Fruit fly (Drosophila melanogaster) whole organism, wandering third instar larva: ENCODE results near the gene bap.
A peak's percentile ranks its signal among the peaks of the same experiment; 100 is the strongest.

ENCODE experiments used
- Abd-B ChIP-seq: fragments of >200 bp; optimal IDR thresholded peaks from 2 replicates; lab custom pipeline; 2017; ENCODE audit warnings: missing biosample characterization, missing genetic modification characterization
- CG32264 ChIP-seq: fragments of 200-800 bp; sonication (Bioruptor generic); optimal IDR thresholded peaks from 2 replicates; lab custom pipeline; 2016; ENCODE audit warnings: missing biosample characterization, missing genetic modification characterization
- CG9705 ChIP-seq: fragments of 200-800 bp; sonication (Bioruptor generic); optimal IDR thresholded peaks from 2 replicates; lab custom pipeline; 2018; ENCODE audit warnings: missing biosample characterization, mild to moderate bottlenecking, missing genetic modification characterization
- CrebA ChIP-seq: fragments of 200-800 bp; sonication (Bioruptor generic); optimal IDR thresholded peaks from 2 replicates; lab custom pipeline; 2016; ENCODE audit warnings: missing biosample characterization, mild to moderate bottlenecking, missing genetic modification characterization, borderline replicate concordance
- Dfd ChIP-seq: fragments of >200 bp; optimal IDR thresholded peaks from 2 replicates; lab custom pipeline; 2017; ENCODE audit warnings: missing biosample characterization, missing genetic modification characterization
- Dif ChIP-seq: fragments of 200-275, 200-300 bp; sonication (Bioruptor generic); optimal IDR thresholded peaks from 2 replicates; lab custom pipeline; 2018; ENCODE audit warnings: missing biosample characterization, missing genetic modification characterization; ENCODE audit not compliant: partially characterized antibody
- GATAd ChIP-seq: sonication (Bioruptor generic); optimal IDR thresholded peaks from 2 replicates; lab custom pipeline; 2016; ENCODE audit warnings: missing biosample characterization, missing genetic modification characterization
- HLH106 ChIP-seq: fragments of 200-800 bp; optimal IDR thresholded peaks from 3 replicates; lab custom pipeline; 2019; ENCODE audit warnings: missing biosample characterization, mild to moderate bottlenecking, missing genetic modification characterization, moderate library complexity
- Hnf4 ChIP-seq: fragments of 200-800 bp; sonication (Bioruptor generic); optimal IDR thresholded peaks from 2 replicates; lab custom pipeline; 2016; ENCODE audit warnings: missing biosample characterization, mild to moderate bottlenecking, missing genetic modification characterization
- Hr78 ChIP-seq: fragments of >200 bp; optimal IDR thresholded peaks from 2 replicates; lab custom pipeline; 2017; ENCODE audit warnings: missing biosample characterization, missing genetic modification characterization
- Hr83 ChIP-seq: fragments of 200-300 bp; sonication (Bioruptor generic); optimal IDR thresholded peaks from 2 replicates; lab custom pipeline; 2016; ENCODE audit warnings: missing biosample characterization, mild to moderate bottlenecking, missing genetic modification characterization, moderate library complexity; ENCODE audit not compliant: poor library complexity, severe bottlenecking
- Jra ChIP-seq: sonication (Bioruptor generic); optimal IDR thresholded peaks from 2 replicates; lab custom pipeline; 2016; ENCODE audit warnings: missing biosample characterization, missing genetic modification characterization
- Mio ChIP-seq: sonication (Bioruptor generic); optimal IDR thresholded peaks from 2 replicates; lab custom pipeline; 2016; ENCODE audit warnings: missing biosample characterization, missing genetic modification characterization
- Myc ChIP-seq: fragments of >200 bp; optimal IDR thresholded peaks from 2 replicates; lab custom pipeline; 2017
- N ChIP-seq: fragments of >200 bp; optimal IDR thresholded peaks from 2 replicates; lab custom pipeline; 2018; ENCODE audit warnings: missing biosample characterization, missing external identifiers, missing genetic modification characterization
- OdsH ChIP-seq: fragments of 200-800 bp; sonication (Bioruptor generic); optimal IDR thresholded peaks from 2 replicates; lab custom pipeline; 2016; ENCODE audit warnings: missing biosample characterization, mild to moderate bottlenecking, missing genetic modification characterization
- Rel ChIP-seq, 2 experiments: fragments of 200-800 bp; sonication (Bioruptor generic) in 1 of 2; optimal IDR thresholded peaks; 2 replicates in 1 of 2; 3 replicates in 1 of 2; lab custom pipeline; 2016 to 2019; ENCODE audit warnings: mild to moderate bottlenecking in 2 of 2, missing biosample characterization in 2 of 2, missing genetic modification characterization in 2 of 2, moderate library complexity in 1 of 2
- Sp1 ChIP-seq: fragments of 200-800 bp; sonication (Bioruptor generic); optimal IDR thresholded peaks from 3 replicates; lab custom pipeline; 2019; ENCODE audit warnings: missing biosample characterization, mild to moderate bottlenecking, missing genetic modification characterization, moderate library complexity
- Vsx2 ChIP-seq: fragments of 200-300, 225-300 bp; sonication (Bioruptor generic); optimal IDR thresholded peaks from 2 replicates; lab custom pipeline; 2018; ENCODE audit warnings: missing biosample characterization, missing genetic modification characterization; ENCODE audit not compliant: partially characterized antibody
- br ChIP-seq: fragments of 200-800 bp; sonication (Bioruptor generic); optimal IDR thresholded peaks from 2 replicates; lab custom pipeline; 2016; ENCODE audit warnings: missing biosample characterization, missing genetic modification characterization
- brk ChIP-seq: fragments of 200-800 bp; sonication (Bioruptor generic); optimal IDR thresholded peaks from 2 replicates; lab custom pipeline; 2016; ENCODE audit warnings: missing biosample characterization, mild to moderate bottlenecking, missing genetic modification characterization
- dl ChIP-seq, 2 experiments: fragments of 175-275, 200-275 bp in 1 of 2; fragments of 200-275 bp in 1 of 2; sonication (Bioruptor generic); optimal IDR thresholded peaks; lab custom pipeline; 2018; ENCODE audit warnings: mild to moderate bottlenecking in 2 of 2, missing biosample characterization in 2 of 2, missing genetic modification characterization in 2 of 2, moderate library complexity in 2 of 2; ENCODE audit not compliant: partially characterized antibody in 2 of 2, insufficient read depth in 1 of 2
- dmrt93B ChIP-seq: fragments of 200-800 bp; sonication (Bioruptor generic); optimal IDR thresholded peaks from 2 replicates; lab custom pipeline; 2018; ENCODE audit warnings: missing biosample characterization, mild to moderate bottlenecking, missing genetic modification characterization
- dsf ChIP-seq: sonication (Bioruptor generic); optimal IDR thresholded peaks from 2 replicates; lab custom pipeline; 2016; ENCODE audit warnings: missing biosample characterization, missing genetic modification characterization, borderline replicate concordance
- ey ChIP-seq: fragments of 200-800 bp; sonication (Bioruptor generic); optimal IDR thresholded peaks from 2 replicates; lab custom pipeline; 2016; ENCODE audit warnings: missing biosample characterization, missing genetic modification characterization
- foxo ChIP-seq, 2 experiments: fragments of 200-800 bp; sonication (Bioruptor generic); optimal IDR thresholded peaks; 2 replicates in 1 of 2; 3 replicates in 1 of 2; lab custom pipeline; 2016 to 2017; ENCODE audit warnings: missing biosample characterization in 2 of 2, missing genetic modification characterization in 2 of 2
- fru ChIP-seq: fragments of 200-800 bp; sonication (Bioruptor generic); optimal IDR thresholded peaks from 3 replicates; lab custom pipeline; 2016; ENCODE audit warnings: missing biosample characterization, mild to moderate bottlenecking, missing genetic modification characterization
- h ChIP-seq: fragments of 200-800 bp; sonication (Bioruptor generic); optimal IDR thresholded peaks from 3 replicates; lab custom pipeline; 2016; ENCODE audit warnings: missing biosample characterization, mild to moderate bottlenecking, missing genetic modification characterization
- jim ChIP-seq: fragments of 175-275, 200-325 bp; sonication (Bioruptor generic); optimal IDR thresholded peaks from 2 replicates; lab custom pipeline; 2016; ENCODE audit warnings: missing biosample characterization, mild to moderate bottlenecking, missing genetic modification characterization
- lola ChIP-seq: fragments of >200 bp; optimal IDR thresholded peaks from 2 replicates; lab custom pipeline; 2017; ENCODE audit warnings: missing biosample characterization, missing genetic modification characterization
- pan ChIP-seq: fragments of >200 bp; optimal IDR thresholded peaks from 2 replicates; lab custom pipeline; 2017
- psq ChIP-seq: fragments of 200-800 bp; sonication (Bioruptor generic); optimal IDR thresholded peaks from 3 replicates; lab custom pipeline; 2017; ENCODE audit warnings: missing biosample characterization, mild to moderate bottlenecking, missing genetic modification characterization, moderate library complexity
- rgr ChIP-seq: fragments of 200-800 bp; sonication (Bioruptor generic); optimal IDR thresholded peaks from 3 replicates; lab custom pipeline; 2016; ENCODE audit warnings: missing biosample characterization, mild to moderate bottlenecking, missing genetic modification characterization
- sage ChIP-seq: fragments of 200-800 bp; sonication (Bioruptor generic); optimal IDR thresholded peaks from 2 replicates; lab custom pipeline; 2016; ENCODE audit warnings: missing biosample characterization, mild to moderate bottlenecking, missing genetic modification characterization
- sv ChIP-seq: fragments of 200-800 bp; sonication (Bioruptor generic); optimal IDR thresholded peaks from 3 replicates; lab custom pipeline; 2016; ENCODE audit warnings: missing biosample characterization, missing genetic modification characterization
- tai ChIP-seq: sonication (Bioruptor generic); optimal IDR thresholded peaks from 2 replicates; lab custom pipeline; 2016; ENCODE audit warnings: missing biosample characterization, missing genetic modification characterization
- usp ChIP-seq: fragments of >200 bp; optimal IDR thresholded peaks from 2 replicates; lab custom pipeline; 2017; ENCODE audit warnings: missing biosample characterization, missing genetic modification characterization
- woc ChIP-seq: sonication (Bioruptor generic); optimal IDR thresholded peaks from 2 replicates; lab custom pipeline; 2016; ENCODE audit warnings: missing biosample characterization, mild to moderate bottlenecking, missing genetic modification characterization

Gene bap

dm6 chr3R:21349870-21350314 is 38.8 kb upstream of the bap start:
- TF ChIP-seq jim (GFP tag; lab: Kevin White, UChicago) (no peak), tai (GFP tag; lab: Kevin White, UChicago) (no peak), Rel (GFP tag; optimal IDR thresholded peaks at IDR 0.05; lab: Kevin White, UChicago) (peak; percentile 11), Rel (tag; optimal IDR thresholded peaks at IDR 0.05; lab: Kevin White, UChicago) (peak; percentile 20), CG32264 (GFP tag; lab: Kevin White, UChicago) (peak; percentile 59), CG9705 (no peak), Hnf4 (GFP tag; lab: Kevin White, UChicago) (peak; percentile 51), Hr78 (GFP tag; lab: Kevin White, UChicago) (no peak), Sp1 (GFP tag; lab: Kevin White, UChicago) (no peak), N (no peak), Jra (GFP tag; lab: Kevin White, UChicago) (no peak), Dfd (GFP tag; lab: Kevin White, UChicago) (no peak), woc (GFP tag; lab: Kevin White, UChicago) (peak; percentile 32), rgr (GFP tag; lab: Kevin White, UChicago) (peak; percentile 64), br (GFP tag; lab: Kevin White, UChicago) (peak; percentile 44), lola (GFP tag; lab: Kevin White, UChicago) (no peak), sv (no peak), CrebA (GFP tag; lab: Kevin White, UChicago) (no peak), HLH106 (tag; lab: Kevin White, UChicago) (peak; percentile 28), ey (GFP tag; lab: Kevin White, UChicago) (peak; percentile 4), Mio (GFP tag; lab: Kevin White, UChicago) (no peak), Vsx2 (no peak), usp (GFP tag; lab: Kevin White, UChicago) (no peak), brk (GFP tag; lab: Kevin White, UChicago) (peak; percentile 31), Abd-B (GFP tag; lab: Kevin White, UChicago) (no peak), fru (GFP tag; lab: Kevin White, UChicago) (peak; percentile 38), Hr83 (GFP tag; lab: Kevin White, UChicago) (peak; percentile 84), Dif (GFP tag; lab: Kevin White, UChicago) (no peak), OdsH (peak; percentile 31), pan (lab: Kevin White, UChicago) (no peak), dmrt93B (GFP tag; lab: Kevin White, UChicago) (no peak), dl (GFP tag; optimal IDR thresholded peaks at IDR 0.05; lab: Kevin White, UChicago; ENCODE audit: insufficient read depth in 1 of 2, partially characterized antibody in 2 of 2) (no peak), foxo (GFP tag; optimal IDR thresholded peaks at IDR 0.05; lab: Kevin White, UChicago) (peak in 1 of 2 experiments; percentile 35), sage (GFP tag; lab: Kevin White, UChicago) (no peak), h (peak; percentile 61), GATAd (GFP tag; lab: Kevin White, UChicago) (no peak), dsf (GFP tag; lab: Kevin White, UChicago) (no peak), Myc (no peak), psq (GFP tag; lab: Kevin White, UChicago) (peak; percentile 37)
- TF ChIP-seq, all 38 proteins: peak for 15

dm6 chr3R:21359375-21360191 is 29.1 kb upstream of the bap start:
- no peak for TF ChIP-seq Hr78 (GFP tag; lab: Kevin White, UChicago)
- TF ChIP-seq Jra (GFP tag; lab: Kevin White, UChicago): peak; percentile 21
